Worm (Caenorhabditis elegans): ENCODE results near the gene K03B4.4.

DNA sequence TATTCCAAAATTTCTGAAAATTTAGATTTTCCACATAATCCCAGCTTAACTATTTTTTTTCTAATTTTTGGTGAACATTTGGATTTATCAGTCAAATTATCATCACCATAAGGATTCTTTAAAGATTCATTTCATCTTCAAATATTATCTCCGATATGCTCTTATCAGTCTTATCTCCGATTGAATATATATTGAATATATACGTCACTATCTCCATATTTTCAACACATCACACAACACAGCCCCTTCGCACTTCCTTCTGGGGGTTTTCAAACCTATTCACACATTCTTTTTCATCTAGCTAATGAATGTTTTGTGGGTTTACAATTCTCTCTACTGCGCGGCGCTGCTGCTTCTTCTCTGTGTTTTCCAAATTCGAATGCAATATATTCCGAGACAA lies 16.9 kb downstream of the K03B4.4 start:
- TF ChIP-seq hnd-1 (tag; optimal IDR thresholded peaks at IDR 0.05) (no peak), tbx-37 (GFP tag; conservative IDR thresholded peaks at IDR 0.05) (no peak), ceh-13 (GFP tag; optimal IDR thresholded peaks at IDR 0.05) (no peak), pes-1 (GFP tag; IDR thresholded peaks at IDR 0.05) (no peak), B0310.2 (tag; optimal IDR thresholded peaks at IDR 0.05) (no peak), ama-1 (optimal IDR thresholded peaks at IDR 0.05) (no peak), hmg-4 (GFP tag; optimal IDR thresholded peaks at IDR 0.05) (no peak), flt-1 (GFP tag; IDR thresholded peaks at IDR 0.05) (no peak), tra-4 (tag; optimal IDR thresholded peaks at IDR 0.05) (no peak), sea-1 (GFP tag; conservative IDR thresholded peaks at IDR 0.05) (no peak), aly-1 (tag; optimal IDR thresholded peaks at IDR 0.05) (no peak), scrt-1 (GFP tag; IDR thresholded peaks at IDR 0.05) (no peak), F13C5.2 (tag; optimal IDR thresholded peaks at IDR 0.05) (no peak), ets-7 (tag; optimal IDR thresholded peaks at IDR 0.05) (no peak)

Measured in whole organism, early embryonic.